Fruit fly (Drosophila melanogaster) whole organism, embryonic: ENCODE measurements around the gene CG5910.

Experiments used
- Antp ChIP-seq: fragments of 200-800 bp; sonication (Bioruptor generic); optimal IDR thresholded peaks from 3 replicates; lab custom pipeline; 2016; ENCODE audit warnings: missing biosample characterization, missing genetic modification characterization
- Atf6 ChIP-seq: fragments of 200-800 bp; sonication (Bioruptor generic); IDR thresholded peaks from 2 replicates; pipeline ENCODE4 v1.3.6; 2022; ENCODE audit warnings: missing biosample characterization, missing genetic modification characterization
- CG10543 ChIP-seq: fragments of 200-800 bp; sonication (Bioruptor generic); optimal IDR thresholded peaks from 3 replicates; lab custom pipeline; 2017; ENCODE audit warnings: missing biosample characterization, mild to moderate bottlenecking, missing genetic modification characterization, moderate library complexity
- CG10979 ChIP-seq: fragments of 200-800 bp; sonication (Bioruptor generic); optimal IDR thresholded peaks from 2 replicates; lab custom pipeline; 2018; ENCODE audit warnings: missing biosample characterization, mild to moderate bottlenecking, missing genetic modification characterization, moderate library complexity
- CG12391 ChIP-seq: fragments of 200-800 bp; sonication (Bioruptor generic); optimal IDR thresholded peaks from 3 replicates; lab custom pipeline; 2018; ENCODE audit warnings: missing biosample characterization, mild to moderate bottlenecking, missing genetic modification characterization, moderate library complexity
- CG1647 ChIP-seq: fragments of 200-800 bp; sonication (Bioruptor generic); optimal IDR thresholded peaks from 3 replicates; lab custom pipeline; 2016; ENCODE audit warnings: missing biosample characterization, missing genetic modification characterization
- CG16779 ChIP-seq: fragments of 200-800 bp; sonication (Bioruptor generic); IDR thresholded peaks from 2 replicates; pipeline ENCODE4 v1.3.6; 2022; ENCODE audit warnings: missing biosample characterization, missing genetic modification characterization
- CG16815 ChIP-seq: fragments of 200-800 bp; sonication (Bioruptor generic); optimal IDR thresholded peaks from 3 replicates; lab custom pipeline; 2017; ENCODE audit warnings: missing biosample characterization, mild to moderate bottlenecking, missing genetic modification characterization
- CG17829 ChIP-seq: fragments of 200-800 bp; optimal IDR thresholded peaks from 2 replicates; lab custom pipeline; 2019; ENCODE audit warnings: missing biosample characterization, mild to moderate bottlenecking, missing genetic modification characterization, moderate library complexity
- CG18262 ChIP-seq: fragments of 200-800 bp; optimal IDR thresholded peaks from 3 replicates; lab custom pipeline; 2019; ENCODE audit warnings: missing biosample characterization, mild to moderate bottlenecking, missing genetic modification characterization, moderate library complexity
- CG18619 ChIP-seq: fragments of 200-800 bp; sonication (Bioruptor generic); optimal IDR thresholded peaks from 3 replicates; lab custom pipeline; 2017; ENCODE audit warnings: missing biosample characterization, mild to moderate bottlenecking, missing genetic modification characterization
- CG30431 ChIP-seq: fragments of 200-800 bp; sonication (Bioruptor generic); optimal IDR thresholded peaks from 2 replicates; lab custom pipeline; 2017; ENCODE audit warnings: missing biosample characterization, missing genetic modification characterization
- CG31224 ChIP-seq: fragments of 200-800 bp; sonication (Bioruptor generic); IDR thresholded peaks from 2 replicates; pipeline ENCODE4 v1.3.6; 2022; ENCODE audit warnings: missing biosample characterization, missing genetic modification characterization
- CG3163 ChIP-seq: fragments of 200-800 bp; sonication (Bioruptor generic); optimal IDR thresholded peaks from 3 replicates; lab custom pipeline; 2016; ENCODE audit warnings: missing biosample characterization, missing genetic modification characterization
- CG32772 ChIP-seq: fragments of 200-800 bp; sonication (Bioruptor generic); IDR thresholded peaks from 2 replicates; pipeline ENCODE4 v1.3.6; 2022; ENCODE audit warnings: missing biosample characterization, missing genetic modification characterization
- CG34376 ChIP-seq: fragments of 200-800 bp; sonication (Bioruptor generic); optimal IDR thresholded peaks from 2 replicates; lab custom pipeline; 2018; ENCODE audit warnings: missing biosample characterization, mild to moderate bottlenecking, missing genetic modification characterization
- CG4328 ChIP-seq: fragments of 200-800 bp; sonication (Bioruptor generic); optimal IDR thresholded peaks from 3 replicates; lab custom pipeline; 2017; ENCODE audit warnings: missing biosample characterization, missing genetic modification reagents, missing genetic modification characterization
- CG6254 ChIP-seq: fragments of 200-800 bp; sonication (Bioruptor generic); optimal IDR thresholded peaks from 3 replicates; lab custom pipeline; 2017; ENCODE audit warnings: mild to moderate bottlenecking, missing biosample characterization, missing genetic modification reagents, missing genetic modification characterization
- CG7745 ChIP-seq: fragments of 200-800 bp; sonication (Bioruptor generic); optimal IDR thresholded peaks from 2 replicates; lab custom pipeline; 2018; ENCODE audit warnings: missing biosample characterization, mild to moderate bottlenecking, missing genetic modification characterization, moderate library complexity
- CG8290 ChIP-seq, 3 experiments: fragments of 200-800 bp; sonication (Bioruptor generic); optimal IDR thresholded peaks; 2 replicates each; lab custom pipeline; 2016 to 2019; ENCODE audit warnings: missing biosample characterization in 3 of 3, missing genetic modification characterization in 3 of 3, mild to moderate bottlenecking in 2 of 3, moderate library complexity in 1 of 3
- CG9797 ChIP-seq: fragments of 200-800 bp; sonication (Bioruptor generic); optimal IDR thresholded peaks from 3 replicates; lab custom pipeline; 2018; ENCODE audit warnings: missing biosample characterization, mild to moderate bottlenecking, missing genetic modification characterization
- D ChIP-seq, 2 experiments: fragments of 200-800 bp in 1 of 2; fragments of >200 bp in 1 of 2; sonication (Bioruptor generic) in 1 of 2; optimal IDR thresholded peaks; 2 replicates in 1 of 2; 3 replicates in 1 of 2; lab custom pipeline; 2017; ENCODE audit warnings: mild to moderate bottlenecking in 1 of 2, missing biosample characterization in 1 of 2, missing genetic modification characterization in 1 of 2, missing genetic modification reagents in 1 of 2
- Dbx ChIP-seq: fragments of 200-800 bp; sonication (Bioruptor generic); IDR thresholded peaks from 3 replicates; pipeline ENCODE4 v1.3.6; 2022; ENCODE audit warnings: missing biosample characterization, missing genetic modification characterization
- Doc2 ChIP-seq: fragments of 200-800 bp; sonication (Bioruptor generic); IDR thresholded peaks from 2 replicates; pipeline ENCODE4 v1.3.6; 2022; ENCODE audit warnings: missing biosample characterization, missing genetic modification characterization
- Doc3 ChIP-seq: fragments of 200-800 bp; sonication (Bioruptor generic); IDR thresholded peaks from 3 replicates; pipeline ENCODE4 v1.3.6; 2022; ENCODE audit warnings: missing biosample characterization, missing genetic modification characterization; ENCODE audit not compliant: partially characterized antibody
- E2f1 ChIP-seq: fragments of 200-800 bp; sonication (Bioruptor generic); IDR thresholded peaks from 2 replicates; pipeline ENCODE4 v1.3.6; 2022; ENCODE audit warnings: missing biosample characterization, missing genetic modification characterization
- Fer1 ChIP-seq: fragments of 200-800 bp; sonication (Bioruptor generic); optimal IDR thresholded peaks from 2 replicates; lab custom pipeline; 2017; ENCODE audit warnings: missing biosample characterization, mild to moderate bottlenecking, missing genetic modification characterization
- H2.0 ChIP-seq: fragments of 200-800 bp; sonication (Bioruptor generic); IDR thresholded peaks from 2 replicates; pipeline ENCODE4 v1.3.6; 2022; ENCODE audit warnings: missing biosample characterization, missing genetic modification characterization
- Hsf ChIP-seq: fragments of 200-800 bp; sonication (Bioruptor generic); optimal IDR thresholded peaks from 3 replicates; lab custom pipeline; 2016; ENCODE audit warnings: missing biosample characterization, missing genetic modification characterization
- Med ChIP-seq: fragments of 200-800 bp; sonication (Bioruptor generic); peaks from one replicate; lab custom pipeline; 2016; ENCODE audit warnings: missing biosample characterization, missing genetic modification characterization, mild to moderate bottlenecking, inconsistent platforms, moderate library complexity
- Mes4 ChIP-seq: fragments of 200-800 bp; sonication (Bioruptor generic); optimal IDR thresholded peaks from 2 replicates; lab custom pipeline; 2016; ENCODE audit warnings: missing biosample characterization, missing genetic modification characterization
- Neu2 ChIP-seq: fragments of 200-800 bp; sonication (Bioruptor generic); optimal IDR thresholded peaks from 3 replicates; lab custom pipeline; 2016; ENCODE audit warnings: missing biosample characterization, missing genetic modification characterization, borderline replicate concordance
- Tbp ChIP-seq: fragments of >200 bp; optimal IDR thresholded peaks from 2 replicates; lab custom pipeline; 2018; ENCODE audit warnings: missing biosample characterization, missing genetic modification characterization
- YL-1 ChIP-seq: fragments of 200-800 bp; sonication (Bioruptor generic); optimal IDR thresholded peaks from 3 replicates; lab custom pipeline; 2017; ENCODE audit warnings: missing biosample characterization, mild to moderate bottlenecking, missing genetic modification characterization
- abd-A ChIP-seq: fragments of 200-800 bp; sonication (Bioruptor generic); optimal IDR thresholded peaks from 3 replicates; lab custom pipeline; 2019; ENCODE audit warnings: missing biosample characterization, mild to moderate bottlenecking, missing genetic modification characterization, moderate library complexity
- al ChIP-seq: fragments of 200-800 bp; sonication (Bioruptor generic); IDR thresholded peaks from 2 replicates; pipeline ENCODE4 v1.3.6; 2022; ENCODE audit warnings: missing biosample characterization, missing genetic modification characterization
- aop ChIP-seq: fragments of 200-800 bp; sonication (Bioruptor generic); IDR thresholded peaks from 2 replicates; pipeline ENCODE4 v1.3.6; 2022; ENCODE audit warnings: missing biosample characterization, missing genetic modification characterization
- caup ChIP-seq: fragments of 200-800 bp; sonication (Bioruptor generic); optimal IDR thresholded peaks from 3 replicates; lab custom pipeline; 2017; ENCODE audit warnings: missing biosample characterization, mild to moderate bottlenecking, missing genetic modification characterization, moderate library complexity; ENCODE audit not compliant: severe bottlenecking
- chm ChIP-seq: fragments of 200-800 bp; sonication (Bioruptor generic); IDR thresholded peaks from 2 replicates; pipeline ENCODE4 v1.3.6; 2022; ENCODE audit warnings: missing biosample characterization, missing genetic modification characterization
- ci ChIP-seq: fragments of 200-800 bp; sonication (Bioruptor generic); IDR thresholded peaks from 3 replicates; pipeline ENCODE4 v1.3.6; 2022; ENCODE audit warnings: missing biosample characterization, missing genetic modification characterization
- cwo ChIP-seq: fragments of 200-800 bp; sonication (Bioruptor generic); optimal IDR thresholded peaks from 3 replicates; lab custom pipeline; 2017; ENCODE audit warnings: missing biosample characterization, missing genetic modification characterization, mild to moderate bottlenecking, moderate library complexity, missing genetic modification reagents
- dmrt11E ChIP-seq: fragments of 200-800 bp; sonication (Bioruptor generic); optimal IDR thresholded peaks from 3 replicates; lab custom pipeline; 2018; ENCODE audit warnings: missing biosample characterization, mild to moderate bottlenecking, missing genetic modification characterization, moderate library complexity
- emc ChIP-seq: fragments of 200-800 bp; sonication (Bioruptor generic); optimal IDR thresholded peaks from 2 replicates; lab custom pipeline; 2016; ENCODE audit warnings: missing biosample characterization, missing genetic modification characterization
- fd96Cb ChIP-seq: fragments of 200-800 bp; sonication (Bioruptor generic); optimal IDR thresholded peaks from 2 replicates; lab custom pipeline; 2018; ENCODE audit warnings: missing biosample characterization, mild to moderate bottlenecking, missing genetic modification characterization, moderate library complexity
- knrl ChIP-seq: fragments of 200-800 bp; sonication (Bioruptor generic); IDR thresholded peaks from 3 replicates; pipeline ENCODE4 v1.3.6; 2022; ENCODE audit warnings: missing biosample characterization, missing genetic modification characterization; ENCODE audit not compliant: partially characterized antibody
- mld ChIP-seq: fragments of 200-800 bp; sonication (Bioruptor generic); IDR thresholded peaks from 3 replicates; pipeline ENCODE4 v1.3.6; 2022; ENCODE audit warnings: missing biosample characterization, missing genetic modification characterization; ENCODE audit not compliant: partially characterized antibody
- row ChIP-seq: fragments of 200-800 bp; sonication (Bioruptor generic); IDR thresholded peaks from 3 replicates; pipeline ENCODE4 v1.3.6; 2022; ENCODE audit warnings: missing biosample characterization, missing genetic modification characterization
- sug ChIP-seq: fragments of 200-800 bp; optimal IDR thresholded peaks from 2 replicates; lab custom pipeline; 2019; ENCODE audit warnings: missing biosample characterization, mild to moderate bottlenecking, missing genetic modification characterization, moderate library complexity

Gene CG5910

dm6 chr3L:20441632-20442469, at the start of gene CG5910 (continued):
- TF ChIP-seq CG17829 (tag; lab: Kevin White, UChicago) (peak; percentile 94), CG12391 (tag; lab: Kevin White, UChicago) (peak; percentile 94), CG1647 (GFP tag; lab: Kevin White, UChicago) (no peak), Neu2 (GFP tag; lab: Kevin White, UChicago) (no peak), Fer1 (GFP tag; lab: Kevin White, UChicago) (peak; percentile 95), ci (GFP tag; lab: Robert Waterston, UW) (peak; percentile 71), CG16815 (GFP tag; lab: Kevin White, UChicago) (peak; percentile 81), CG31224 (GFP tag; lab: Robert Waterston, UW) (peak; percentile 66), Doc3 (GFP tag; lab: Robert Waterston, UW) (no peak), E2f1 (GFP tag; lab: Robert Waterston, UW) (peak; percentile 70), mld (no peak), CG18262 (peak; percentile 95), CG6254 (peak; percentile 87), dmrt11E (tag; lab: Kevin White, UChicago) (peak; percentile 91), CG18619 (GFP tag; lab: Kevin White, UChicago) (peak; percentile 93), CG9797 (GFP tag; lab: Kevin White, UChicago) (no peak), al (GFP tag; lab: Robert Waterston, UW) (peak; percentile 74), emc (GFP tag; lab: Kevin White, UChicago) (no peak), aop (GFP tag; lab: Robert Waterston, UW) (no peak), row (GFP tag; lab: Robert Waterston, UW) (peak; percentile 84), CG10979 (peak; percentile 95), Doc2 (no peak), sug (tag; lab: Kevin White, UChicago) (peak; percentile 84), Hsf (GFP tag; lab: Kevin White, UChicago) (peak; percentile 40), CG30431 (GFP tag; lab: Kevin White, UChicago) (peak; percentile 69), Dbx (GFP tag; lab: Robert Waterston, UW) (peak; percentile 88), Antp (GFP tag; lab: Kevin White, UChicago) (peak; percentile 19), chm (GFP tag; lab: Robert Waterston, UW) (peak; percentile 55), D (optimal IDR thresholded peaks at IDR 0.05; lab: Kevin White, UChicago) (no peak), D (GFP tag; optimal IDR thresholded peaks at IDR 0.05; lab: Kevin White, UChicago) (peak; percentile 92), CG7745 (tag; lab: Kevin White, UChicago) (no peak), H2.0 (GFP tag; lab: Robert Waterston, UW) (peak; percentile 64), Med (GFP tag; lab: Kevin White, UChicago) (peak; percentile 64), CG8290 (GFP tag; optimal IDR thresholded peaks at IDR 0.05; lab: Kevin White, UChicago) (peak; percentile 75), CG8290 (tag; optimal IDR thresholded peaks at IDR 0.05; lab: Kevin White, UChicago) (no peak), Tbp (GFP tag; lab: Kevin White, UChicago) (no peak), Mes4 (no peak), Atf6 (GFP tag; lab: Robert Waterston, UW) (peak; percentile 78), fd96Cb (tag; lab: Kevin White, UChicago) (peak; percentile 92), knrl (GFP tag; lab: Robert Waterston, UW) (no peak), CG3163 (GFP tag; lab: Kevin White, UChicago) (peak; percentile 39), CG32772 (peak; percentile 71), CG16779 (GFP tag; lab: Robert Waterston, UW) (no peak), cwo (peak; percentile 88), CG34376 (GFP tag; lab: Kevin White, UChicago) (peak; percentile 80), caup (GFP tag; lab: Kevin White, UChicago) (peak; percentile 91), CG4328 (peak; percentile 81), abd-A (tag; lab: Kevin White, UChicago) (peak; percentile 61), YL-1 (peak; percentile 64), CG10543 (GFP tag; lab: Kevin White, UChicago) (peak; percentile 86)
